Fruit fly (Drosophila melanogaster): ENCODE results near the gene Dnali1.

Gene Dnali1

dm6 chr3R:11850917-11851897 is 41.9 kb downstream of the Dnali1 start (continued):
- TF ChIP-seq CG9437 (GFP tag; optimal IDR thresholded peaks at IDR 0.05) (peak; percentile 70), gsb-n (tag; optimal IDR thresholded peaks at IDR 0.05) (peak; percentile 89), CG13123 (GFP tag; optimal IDR thresholded peaks at IDR 0.05) (peak; percentile 47), ken (GFP tag; IDR thresholded peaks at IDR 0.05) (peak; percentile 21; the same call in 1 of the 3 replicates), CG7556 (GFP tag; optimal IDR thresholded peaks at IDR 0.05) (peak; percentile 87), CG3065 (GFP tag; optimal IDR thresholded peaks at IDR 0.05) (peak; percentile 3), CG8944 (GFP tag; optimal IDR thresholded peaks at IDR 0.05) (peak; percentile 72), CG4820 (GFP tag; optimal IDR thresholded peaks at IDR 0.05) (peak; percentile 81), zen2 (GFP tag; IDR thresholded peaks at IDR 0.05; ENCODE audit: partially characterized antibody) (no peak), Lpt (GFP tag; optimal IDR thresholded peaks at IDR 0.05) (no peak), Ssrp (tag; optimal IDR thresholded peaks at IDR 0.05) (peak; percentile 91), Meics (GFP tag; optimal IDR thresholded peaks at IDR 0.05) (peak; percentile 7), dmrt99B (tag; optimal IDR thresholded peaks at IDR 0.05) (peak; percentile 90), Mes4 (GFP tag; optimal IDR thresholded peaks at IDR 0.05) (peak; percentile 81), row (GFP tag; IDR thresholded peaks at IDR 0.05) (peak; percentile 71), CG34422 (GFP tag; IDR thresholded peaks at IDR 0.05) (peak; percentile 75; the same call in 2 of the 3 replicates), CG8089 (GFP tag; optimal IDR thresholded peaks at IDR 0.05) (peak; percentile 81), ash1 (GFP tag; optimal IDR thresholded peaks at IDR 0.05) (no peak), CG31365 (tag; optimal IDR thresholded peaks at IDR 0.05) (peak; percentile 38), HHEX (GFP tag; optimal IDR thresholded peaks at IDR 0.05) (peak; percentile 61), TFAM (GFP tag; optimal IDR thresholded peaks at IDR 0.05) (peak; percentile 58), grn (GFP tag; optimal IDR thresholded peaks at IDR 0.05) (peak; percentile 78), ind (GFP tag; optimal IDR thresholded peaks at IDR 0.05) (peak; percentile 60), Blimp-1 (GFP tag; optimal IDR thresholded peaks at IDR 0.05) (peak; percentile 90), Myb (GFP tag; optimal IDR thresholded peaks at IDR 0.05) (peak; percentile 41), mam (GFP tag; optimal IDR thresholded peaks at IDR 0.05) (no peak), chm (GFP tag; IDR thresholded peaks at IDR 0.05) (0 out of 2 replicates have a peak, but pooled peaks have one; percentile 10), CG9817 (tag; optimal IDR thresholded peaks at IDR 0.05) (peak; percentile 50), fd3F (GFP tag; optimal IDR thresholded peaks at IDR 0.05) (no peak), Hr3 (GFP tag; optimal IDR thresholded peaks at IDR 0.05) (peak; percentile 73), CG2202 (tag; optimal IDR thresholded peaks at IDR 0.05) (peak; percentile 88), toy (GFP tag; IDR thresholded peaks at IDR 0.05) (no peak), bigmax (GFP tag; optimal IDR thresholded peaks at IDR 0.05) (no peak), esg (GFP tag; conservative IDR thresholded peaks at IDR 0.05) (peak; percentile 65), amos (GFP tag; IDR thresholded peaks at IDR 0.05; ENCODE audit: partially characterized antibody) (no peak), unc-4 (GFP tag; IDR thresholded peaks at IDR 0.05; ENCODE audit: partially characterized antibody) (no peak), CG15011 (GFP tag; optimal IDR thresholded peaks at IDR 0.05) (peak; percentile 15), CG4854 (GFP tag; optimal IDR thresholded peaks at IDR 0.05) (peak; percentile 66), CG9215 (GFP tag; IDR thresholded peaks at IDR 0.05) (0 out of 2 replicates have a peak, but pooled peaks have one; percentile 7), stwl (tag; optimal IDR thresholded peaks at IDR 0.05) (peak; percentile 5), abd-A (tag; optimal IDR thresholded peaks at IDR 0.05) (peak; percentile 25), CG10431 (GFP tag; optimal IDR thresholded peaks at IDR 0.05) (peak; percentile 88), BEAF-32 (GFP tag; optimal IDR thresholded peaks at IDR 0.05) (no peak), CG3281 (GFP tag; optimal IDR thresholded peaks at IDR 0.05) (no peak), Hr78 (GFP tag; optimal IDR thresholded peaks at IDR 0.05) (peak in 1 of 2 experiments; percentile 90), jing (GFP tag; optimal IDR thresholded peaks at IDR 0.05) (peak; percentile 85), CG12659 (GFP tag; optimal IDR thresholded peaks at IDR 0.05) (peak; percentile 65)

Measured in whole organism, embryonic.